Fruit fly (Drosophila melanogaster): ENCODE results near the gene Sfxn1-3.

The Sfxn1-3 gene

DNA sequence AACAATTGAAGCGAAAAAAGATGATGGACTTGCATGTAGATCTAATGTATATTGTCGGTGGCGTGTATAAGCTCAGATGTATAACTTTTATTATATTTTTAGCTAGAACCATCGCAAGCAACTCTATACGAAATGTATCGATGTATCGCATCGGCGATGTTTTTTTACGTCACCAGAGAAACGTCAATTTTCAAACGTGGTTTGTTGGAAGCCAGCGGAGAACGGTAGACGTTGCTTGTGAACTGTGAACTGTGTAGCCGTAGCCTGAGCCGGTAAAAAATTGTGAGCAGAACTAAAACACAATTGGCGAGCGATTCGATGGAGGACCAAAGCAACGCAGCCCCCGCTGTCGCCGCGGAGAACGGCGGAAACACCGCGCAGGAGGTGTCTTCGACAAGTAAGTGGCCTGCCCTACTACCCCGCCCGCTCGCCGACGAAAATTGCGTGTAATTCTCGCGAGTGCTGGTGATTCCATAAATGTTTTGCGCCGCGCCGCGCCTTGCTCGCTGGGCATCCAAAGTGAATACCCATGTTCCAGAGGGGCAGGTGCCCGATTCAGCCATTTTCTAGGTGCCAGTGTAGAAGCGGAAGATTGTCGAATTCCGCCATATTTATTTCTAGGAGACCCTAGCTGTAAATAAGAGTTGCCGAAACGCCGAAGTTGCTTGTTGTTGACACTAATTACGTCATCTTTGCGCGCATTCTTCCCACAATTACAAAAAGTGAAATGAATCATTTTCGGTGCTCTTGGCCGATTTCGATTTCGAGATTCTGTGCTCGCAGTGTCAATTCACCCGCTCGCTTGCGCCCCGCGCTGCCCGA lies 24.7 kb downstream of the Sfxn1-3 start, which contains the start of gene lost (continued):
- peak; percentile 58 for TF ChIP-seq CG12391 (tag; optimal IDR thresholded peaks at IDR 0.05)
- peak; percentile 33 for TF ChIP-seq PHDP (tag; optimal IDR thresholded peaks at IDR 0.05)
- TF ChIP-seq cwo (GFP tag; optimal IDR thresholded peaks at IDR 0.05) = no peak
- TF ChIP-seq CG18619 (GFP tag; optimal IDR thresholded peaks at IDR 0.05) = no peak
- peak; percentile 48 for TF ChIP-seq CG2120 (GFP tag; optimal IDR thresholded peaks at IDR 0.05)
- TF ChIP-seq CG34224 (GFP tag; IDR thresholded peaks at IDR 0.05; ENCODE audit: partially characterized antibody) = peak; percentile 98
- no peak for TF ChIP-seq CG12769 (tag; optimal IDR thresholded peaks at IDR 0.05)
- TF ChIP-seq sens-2 (GFP tag; IDR thresholded peaks at IDR 0.05) = no peak
- TF ChIP-seq bab2 (GFP tag; optimal IDR thresholded peaks at IDR 0.05) = peak; percentile 0
- peak; percentile 32 for TF ChIP-seq CG13775 (GFP tag; optimal IDR thresholded peaks at IDR 0.05)
- TF ChIP-seq CG11456 (GFP tag; IDR thresholded peaks at IDR 0.05) = peak; percentile 55; the same call in 1 of the 3 replicates
- TF ChIP-seq pnt (GFP tag; optimal IDR thresholded peaks at IDR 0.05) = no peak
- TF ChIP-seq CG32532 (GFP tag; IDR thresholded peaks at IDR 0.05) = peak; percentile 69
- peak; percentile 99 for TF ChIP-seq vnd (GFP tag; IDR thresholded peaks at IDR 0.05; ENCODE audit: partially characterized antibody)
- TF ChIP-seq chm (GFP tag; IDR thresholded peaks at IDR 0.05) = no peak
- peak; percentile 8 for TF ChIP-seq Nf-YB (GFP tag; optimal IDR thresholded peaks at IDR 0.05)
- peak; percentile 89 for TF ChIP-seq ssp (GFP tag; IDR thresholded peaks at IDR 0.05)
- TF ChIP-seq CG17802 (tag; optimal IDR thresholded peaks at IDR 0.05) = peak; percentile 82
- no peak for TF ChIP-seq CG3838 (GFP tag; optimal IDR thresholded peaks at IDR 0.05)
- peak; percentile 40 for TF ChIP-seq gem (tag; optimal IDR thresholded peaks at IDR 0.05)
- peak; percentile 19 for TF ChIP-seq mirr (GFP tag; optimal IDR thresholded peaks at IDR 0.05)
- TF ChIP-seq h (optimal IDR thresholded peaks at IDR 0.05) = no peak
- TF ChIP-seq Tbp (GFP tag; optimal IDR thresholded peaks at IDR 0.05) = no peak
- TF ChIP-seq Antp (GFP tag; optimal IDR thresholded peaks at IDR 0.05) = no peak
- TF ChIP-seq Dbx (GFP tag; IDR thresholded peaks at IDR 0.05) = peak; percentile 49; the same call in 2 of the 3 replicates
- TF ChIP-seq CG13624 (GFP tag; optimal IDR thresholded peaks at IDR 0.05) = no peak
- TF ChIP-seq sr (GFP tag; IDR thresholded peaks at IDR 0.05) = 0 out of 3 replicates have a peak, but pooled peaks have one; percentile 8
- no peak for TF ChIP-seq scrt (GFP tag; optimal IDR thresholded peaks at IDR 0.05)
- no peak for TF ChIP-seq Dad (GFP tag; optimal IDR thresholded peaks at IDR 0.05)
- peak; percentile 44 for TF ChIP-seq CG9797 (GFP tag; optimal IDR thresholded peaks at IDR 0.05)
- no peak for TF ChIP-seq lola (GFP tag; optimal IDR thresholded peaks at IDR 0.05)
- TF ChIP-seq CG3281 (GFP tag; optimal IDR thresholded peaks at IDR 0.05) = peak; percentile 33
- no peak for TF ChIP-seq Hr39 (optimal IDR thresholded peaks at IDR 0.05)
- peak; percentile 62 for TF ChIP-seq Dp (GFP tag; optimal IDR thresholded peaks at IDR 0.05)
- TF ChIP-seq CG4617 (GFP tag; optimal IDR thresholded peaks at IDR 0.05; ENCODE audit: borderline replicate concordance) = peak; percentile 28
- peak; percentile 87 for TF ChIP-seq Med (GFP tag)
- TF ChIP-seq aop (GFP tag; IDR thresholded peaks at IDR 0.05) = no peak
- TF ChIP-seq dati (GFP tag; IDR thresholded peaks at IDR 0.05) = no peak
- 0 out of 2 replicates have a peak, but pooled peaks have one; percentile 24 for TF ChIP-seq CG11085 (GFP tag; IDR thresholded peaks at IDR 0.05)
- TF ChIP-seq Rx (GFP tag; IDR thresholded peaks at IDR 0.05) = peak; percentile 28; the same call in 1 of the 2 replicates
- no peak for TF ChIP-seq ash1 (GFP tag; optimal IDR thresholded peaks at IDR 0.05)
- peak; percentile 39 for TF ChIP-seq CG13296 (GFP tag; optimal IDR thresholded peaks at IDR 0.05)
- TF ChIP-seq eyg (GFP tag; optimal IDR thresholded peaks at IDR 0.05) = peak; percentile 2
- peak in 1 of 2 experiments; percentile 20 for TF ChIP-seq Trl (optimal IDR thresholded peaks at IDR 0.05)
- TF ChIP-seq Trl (GFP tag; optimal IDR thresholded peaks at IDR 0.05) = no peak
- TF ChIP-seq gsb (GFP tag; IDR thresholded peaks at IDR 0.05) = no peak
- peak; percentile 47 for TF ChIP-seq Myb (GFP tag; optimal IDR thresholded peaks at IDR 0.05)
- TF ChIP-seq sc (optimal IDR thresholded peaks at IDR 0.05) = no peak
- TF ChIP-seq sc (GFP tag; optimal IDR thresholded peaks at IDR 0.05) = no peak
- TF ChIP-seq CG1529 (GFP tag; optimal IDR thresholded peaks at IDR 0.05) = no peak
